Worm (Caenorhabditis elegans) whole organism, mixed stage, embryonic: ENCODE results near the gene F41H10.1.
"Not testable (repeated sequence)": the region's sequence is repeated elsewhere in the genome, so short reads cannot be mapped to it uniquely, and the experiment has no call there.

ENCODE experiments used
- M03D4.4 ChIP-seq: sonication (generic microtip); optimal IDR thresholded peaks from 2 replicates; lab custom pipeline; 2017; ENCODE audit warnings: mild to moderate bottlenecking, missing genetic modification characterization, missing compliant biosample characterization
- bed-3 ChIP-seq: fragments of 200-800 bp; sonication (Bioruptor generic); optimal IDR thresholded peaks from 3 replicates; lab custom pipeline; 2018; ENCODE audit warnings: mild to moderate bottlenecking, missing genetic modification characterization, moderate library complexity, missing compliant biosample characterization
- blmp-1 ChIP-seq: fragments of 150-350 bp; optimal IDR thresholded peaks from 2 replicates; lab custom pipeline; 2014; ENCODE audit warnings: missing biosample characterization, missing genetic modification characterization
- ceh-39 ChIP-seq: fragments of 150-350 bp; optimal IDR thresholded peaks from 2 replicates; lab custom pipeline; 2014; ENCODE audit warnings: missing biosample characterization, missing genetic modification characterization
- ceh-43 ChIP-seq: fragments of 200-800 bp; sonication (Bioruptor generic); optimal IDR thresholded peaks from 2 replicates; lab custom pipeline; 2018; ENCODE audit warnings: mild to moderate bottlenecking, missing genetic modification characterization, moderate library complexity, missing compliant biosample characterization
- ces-1 ChIP-seq: fragments of 150-350 bp; optimal IDR thresholded peaks from 2 replicates; lab custom pipeline; 2014; ENCODE audit warnings: missing biosample characterization, missing genetic modification reagents, missing genetic modification characterization
- cnd-1 ChIP-seq: fragments of 200-800 bp; sonication (Bioruptor generic); optimal IDR thresholded peaks from 2 replicates; lab custom pipeline; 2018; ENCODE audit warnings: mild to moderate bottlenecking, missing genetic modification characterization, missing compliant biosample characterization
- drap-1 ChIP-seq: fragments of 200-800 bp; sonication (Bioruptor generic); optimal IDR thresholded peaks from 3 replicates; lab custom pipeline; 2018; ENCODE audit warnings: mild to moderate bottlenecking, missing genetic modification characterization, missing compliant biosample characterization
- elt-3 ChIP-seq: fragments of 150-350 bp; optimal IDR thresholded peaks from 2 replicates; lab custom pipeline; 2014; ENCODE audit warnings: missing biosample characterization, missing genetic modification characterization
- flh-1 ChIP-seq: fragments of 200-800 bp; sonication (Bioruptor generic); optimal IDR thresholded peaks from 2 replicates; lab custom pipeline; 2018; ENCODE audit warnings: mild to moderate bottlenecking, missing genetic modification characterization, moderate library complexity, missing compliant biosample characterization
- ham-2 ChIP-seq: fragments of 200-800 bp; sonication (Bioruptor generic); optimal IDR thresholded peaks from 2 replicates; lab custom pipeline; 2018; ENCODE audit warnings: mild to moderate bottlenecking, missing genetic modification characterization, missing compliant biosample characterization
- lin-13 ChIP-seq: fragments of 150-350 bp; optimal IDR thresholded peaks from 2 replicates; lab custom pipeline; 2014; ENCODE audit warnings: missing biosample characterization, missing genetic modification characterization
- lsy-2 ChIP-seq: fragments of 150-350 bp; optimal IDR thresholded peaks from 2 replicates; lab custom pipeline; 2014; ENCODE audit warnings: missing biosample characterization, missing genetic modification characterization
- mab-5 ChIP-seq: fragments of 150-350 bp; optimal IDR thresholded peaks from 2 replicates; lab custom pipeline; 2014; ENCODE audit warnings: missing biosample characterization, missing genetic modification characterization
- mep-1 ChIP-seq: fragments of 150-350 bp; optimal IDR thresholded peaks from 2 replicates; lab custom pipeline; 2017; ENCODE audit warnings: missing biosample characterization, missing genetic modification reagents, missing genetic modification characterization, inconsistent platforms
- mls-2 ChIP-seq: sonication (generic microtip); optimal IDR thresholded peaks from 2 replicates; lab custom pipeline; 2016; ENCODE audit warnings: mild to moderate bottlenecking, missing genetic modification characterization, moderate library complexity, missing compliant biosample characterization
- nhr-2 ChIP-seq: fragments of 150-350 bp; optimal IDR thresholded peaks from 2 replicates; lab custom pipeline; 2014; ENCODE audit warnings: missing biosample characterization, missing genetic modification characterization
- nhr-237 ChIP-seq: fragments of 150-350 bp; optimal IDR thresholded peaks from 2 replicates; lab custom pipeline; 2014; ENCODE audit warnings: missing biosample characterization, missing genetic modification characterization
- nhr-76 ChIP-seq: sonication (generic microtip); optimal IDR thresholded peaks from 2 replicates; lab custom pipeline; 2017; ENCODE audit warnings: missing biosample characterization, missing genetic modification characterization
- pha-4 ChIP-seq: fragments of 150-350 bp; optimal IDR thresholded peaks from 2 replicates; lab custom pipeline; 2018; ENCODE audit warnings: missing biosample characterization, missing genetic modification reagents, missing genetic modification characterization
- sem-2 ChIP-seq: fragments of 200-800 bp; sonication (Bioruptor generic); optimal IDR thresholded peaks from 2 replicates; lab custom pipeline; 2018; ENCODE audit warnings: mild to moderate bottlenecking, missing genetic modification characterization, missing compliant biosample characterization
- snpc-4 ChIP-seq: fragments of 150-350 bp; optimal IDR thresholded peaks from 2 replicates; lab custom pipeline; 2014; ENCODE audit warnings: missing biosample characterization, missing genetic modification characterization
- tbx-8 ChIP-seq: fragments of 200-800 bp; sonication (Bioruptor generic); optimal IDR thresholded peaks from 2 replicates; lab custom pipeline; 2018; ENCODE audit warnings: mild to moderate bottlenecking, missing genetic modification characterization, moderate library complexity, missing compliant biosample characterization
- unc-39 ChIP-seq: fragments of 150-350 bp; optimal IDR thresholded peaks from 2 replicates; lab custom pipeline; 2014; ENCODE audit warnings: missing biosample characterization, missing genetic modification characterization
- unc-62 ChIP-seq: fragments of 150-350 bp; optimal IDR thresholded peaks from 2 replicates; lab custom pipeline; 2014; ENCODE audit warnings: missing biosample characterization, missing genetic modification reagents, missing genetic modification characterization
- zip-8 ChIP-seq: fragments of 150-350 bp; optimal IDR thresholded peaks from 2 replicates; lab custom pipeline; 2014; ENCODE audit warnings: missing biosample characterization, missing genetic modification characterization
- ztf-11 ChIP-seq: fragments of 150-350 bp; optimal IDR thresholded peaks from 2 replicates; lab custom pipeline; 2014; ENCODE audit warnings: missing biosample characterization, missing genetic modification characterization

F41H10.1 gene

ce11 chrIV:5344168-5344567 is 38.5 kb upstream of the F41H10.1 start:
- TF ChIP-seq snpc-4 (tag; lab: Kevin White, UChicago) (no peak), mab-5 (no peak), blmp-1 (tag; lab: Kevin White, UChicago) (no peak), ceh-43 (GFP tag; lab: Kevin White, UChicago) (no peak), lin-13 (no peak), pha-4 (tag; lab: Kevin White, UChicago) (no peak), nhr-2 (tag; lab: Kevin White, UChicago) (no peak)
- TF ChIP-seq, all 35 proteins: peak for 0

- TF ChIP-seq unc-62; blmp-1 (tag; lab: Kevin White, UChicago); pha-4 (tag; lab: Kevin White, UChicago): not testable (repeated sequence)
Measured at ce11 chrIV:5350480-5351193, 32.1 kb upstream of the F41H10.1 start, which contains the start of gene gba-4. gba-4 (minus strand) TSS chrIV:5350897.

- TF ChIP-seq tbx-8 (GFP tag; lab: Kevin White, UChicago), result no peak
- TF ChIP-seq ztf-11 (tag; lab: Kevin White, UChicago), result no peak
- TF ChIP-seq unc-39 (tag; lab: Kevin White, UChicago), result no peak
- no peak for TF ChIP-seq nhr-2 (tag; lab: Kevin White, UChicago)
- TF ChIP-seq ceh-43 (GFP tag; lab: Kevin White, UChicago), result no peak
- TF ChIP-seq bed-3 (GFP tag; lab: Kevin White, UChicago), result no peak
- no peak for TF ChIP-seq M03D4.4 (tag; lab: Kevin White, UChicago)
- TF ChIP-seq flh-1, result no peak
- no peak for TF ChIP-seq nhr-76 (tag; lab: Kevin White, UChicago)
- TF ChIP-seq mab-5, result no peak
- TF ChIP-seq pha-4 (tag; lab: Kevin White, UChicago), result no peak
- TF ChIP-seq sem-2, result no peak
Measured at ce11 chrIV:5353364-5353763, 29.3 kb upstream of the F41H10.1 start, which contains the start of gene Y4C6B.7. Y4C6B.7 (minus strand) TSS chrIV:5353464.

ce11 chrIV:5354124-5354523 is 28.6 kb upstream of the F41H10.1 start, which contains the start of gene Y4C6B.1:
Y4C6B.1 (plus strand) TSS chrIV:5354488.
- TF ChIP-seq zip-8 (tag; lab: Kevin White, UChicago) (no peak), drap-1 (GFP tag; lab: Kevin White, UChicago) (no peak), lsy-2 (tag; lab: Kevin White, UChicago) (peak; percentile 88), nhr-76 (tag; lab: Kevin White, UChicago) (no peak), ham-2 (GFP tag; lab: Kevin White, UChicago) (no peak), mep-1 (tag; lab: Kevin White, UChicago) (peak; percentile 18)

ce11 chrIV:5354564-5354963 is 28.1 kb upstream of the F41H10.1 start:
- TF ChIP-seq lsy-2 (tag; lab: Kevin White, UChicago) (no peak), mls-2 (tag; lab: Kevin White, UChicago) (no peak), blmp-1 (tag; lab: Kevin White, UChicago) (no peak), unc-39 (tag; lab: Kevin White, UChicago) (no peak), nhr-2 (tag; lab: Kevin White, UChicago) (no peak), mep-1 (tag; lab: Kevin White, UChicago) (no peak), ham-2 (GFP tag; lab: Kevin White, UChicago) (no peak), ztf-11 (tag; lab: Kevin White, UChicago) (no peak), elt-3 (tag; lab: Kevin White, UChicago) (no peak), bed-3 (GFP tag; lab: Kevin White, UChicago) (no peak), ceh-39 (tag; lab: Kevin White, UChicago) (no peak), drap-1 (GFP tag; lab: Kevin White, UChicago) (no peak), M03D4.4 (tag; lab: Kevin White, UChicago) (no peak)

- TF ChIP-seq blmp-1 (tag; lab: Kevin White, UChicago) (no peak), snpc-4 (tag; lab: Kevin White, UChicago) (no peak), pha-4 (tag; lab: Kevin White, UChicago) (no peak), nhr-237 (no peak), cnd-1 (no peak), unc-39 (tag; lab: Kevin White, UChicago) (no peak), ces-1 (GFP tag; lab: Kevin White, UChicago) (no peak)
- TF ChIP-seq, all 35 proteins: peak for 0
Measured at ce11 chrIV:5360533-5360932, 22.2 kb upstream of the F41H10.1 start, which contains the start of gene F41H10.5. F41H10.5 (plus strand) TSS chrIV:5360907.
